Worm (Caenorhabditis elegans) whole organism, mixed stage, embryonic: Measurements from ENCODE around the gene C25E10.12.

Source experiments
- M03D4.4 ChIP-seq: sonication (generic microtip); optimal IDR thresholded peaks from 2 replicates; lab custom pipeline; 2017; ENCODE audit warnings: mild to moderate bottlenecking, missing genetic modification characterization, missing compliant biosample characterization
- bed-3 ChIP-seq: fragments of 200-800 bp; sonication (Bioruptor generic); optimal IDR thresholded peaks from 3 replicates; lab custom pipeline; 2018; ENCODE audit warnings: mild to moderate bottlenecking, missing genetic modification characterization, moderate library complexity, missing compliant biosample characterization
- blmp-1 ChIP-seq: fragments of 150-350 bp; optimal IDR thresholded peaks from 2 replicates; lab custom pipeline; 2014; ENCODE audit warnings: missing biosample characterization, missing genetic modification characterization
- ceh-39 ChIP-seq: fragments of 150-350 bp; optimal IDR thresholded peaks from 2 replicates; lab custom pipeline; 2014; ENCODE audit warnings: missing biosample characterization, missing genetic modification characterization
- ceh-43 ChIP-seq: fragments of 200-800 bp; sonication (Bioruptor generic); optimal IDR thresholded peaks from 2 replicates; lab custom pipeline; 2018; ENCODE audit warnings: mild to moderate bottlenecking, missing genetic modification characterization, moderate library complexity, missing compliant biosample characterization
- ceh-83 ChIP-seq: fragments of 200-800 bp; sonication (Bioruptor generic); optimal IDR thresholded peaks from 2 replicates; lab custom pipeline; 2018; ENCODE audit warnings: mild to moderate bottlenecking, missing genetic modification characterization, missing compliant biosample characterization
- ces-1 ChIP-seq: fragments of 150-350 bp; optimal IDR thresholded peaks from 2 replicates; lab custom pipeline; 2014; ENCODE audit warnings: missing biosample characterization, missing genetic modification reagents, missing genetic modification characterization
- cnd-1 ChIP-seq: fragments of 200-800 bp; sonication (Bioruptor generic); optimal IDR thresholded peaks from 2 replicates; lab custom pipeline; 2018; ENCODE audit warnings: mild to moderate bottlenecking, missing genetic modification characterization, missing compliant biosample characterization
- drap-1 ChIP-seq: fragments of 200-800 bp; sonication (Bioruptor generic); optimal IDR thresholded peaks from 3 replicates; lab custom pipeline; 2018; ENCODE audit warnings: mild to moderate bottlenecking, missing genetic modification characterization, missing compliant biosample characterization
- elt-3 ChIP-seq: fragments of 150-350 bp; optimal IDR thresholded peaks from 2 replicates; lab custom pipeline; 2014; ENCODE audit warnings: missing biosample characterization, missing genetic modification characterization
- flh-1 ChIP-seq: fragments of 200-800 bp; sonication (Bioruptor generic); optimal IDR thresholded peaks from 2 replicates; lab custom pipeline; 2018; ENCODE audit warnings: mild to moderate bottlenecking, missing genetic modification characterization, moderate library complexity, missing compliant biosample characterization
- ham-2 ChIP-seq: fragments of 200-800 bp; sonication (Bioruptor generic); optimal IDR thresholded peaks from 2 replicates; lab custom pipeline; 2018; ENCODE audit warnings: mild to moderate bottlenecking, missing genetic modification characterization, missing compliant biosample characterization
- hlh-1 ChIP-seq: fragments of 150-350 bp; optimal IDR thresholded peaks from 2 replicates; lab custom pipeline; 2014; ENCODE audit warnings: missing biosample characterization, missing genetic modification reagents, missing genetic modification characterization
- lin-13 ChIP-seq: fragments of 150-350 bp; optimal IDR thresholded peaks from 2 replicates; lab custom pipeline; 2014; ENCODE audit warnings: missing biosample characterization, missing genetic modification characterization
- lin-32 ChIP-seq: fragments of 200-800 bp; sonication (Bioruptor generic); optimal IDR thresholded peaks from 2 replicates; lab custom pipeline; 2018; ENCODE audit warnings: mild to moderate bottlenecking, missing genetic modification characterization, missing compliant biosample characterization
- lsy-2 ChIP-seq: fragments of 150-350 bp; optimal IDR thresholded peaks from 2 replicates; lab custom pipeline; 2014; ENCODE audit warnings: missing biosample characterization, missing genetic modification characterization
- mab-5 ChIP-seq: fragments of 150-350 bp; optimal IDR thresholded peaks from 2 replicates; lab custom pipeline; 2014; ENCODE audit warnings: missing biosample characterization, missing genetic modification characterization
- mep-1 ChIP-seq: fragments of 150-350 bp; optimal IDR thresholded peaks from 2 replicates; lab custom pipeline; 2017; ENCODE audit warnings: missing biosample characterization, missing genetic modification reagents, missing genetic modification characterization, inconsistent platforms
- mls-2 ChIP-seq: sonication (generic microtip); optimal IDR thresholded peaks from 2 replicates; lab custom pipeline; 2016; ENCODE audit warnings: mild to moderate bottlenecking, missing genetic modification characterization, moderate library complexity, missing compliant biosample characterization
- nhr-12 ChIP-seq: fragments of 150-350 bp; optimal IDR thresholded peaks from 2 replicates; lab custom pipeline; 2014; ENCODE audit warnings: missing biosample characterization, missing genetic modification characterization
- nhr-2 ChIP-seq: fragments of 150-350 bp; optimal IDR thresholded peaks from 2 replicates; lab custom pipeline; 2014; ENCODE audit warnings: missing biosample characterization, missing genetic modification characterization
- nhr-237 ChIP-seq: fragments of 150-350 bp; optimal IDR thresholded peaks from 2 replicates; lab custom pipeline; 2014; ENCODE audit warnings: missing biosample characterization, missing genetic modification characterization
- nhr-28 ChIP-seq: fragments of 150-350 bp; optimal IDR thresholded peaks from 2 replicates; lab custom pipeline; 2014; ENCODE audit warnings: missing biosample characterization, missing genetic modification characterization
- nhr-76 ChIP-seq: sonication (generic microtip); optimal IDR thresholded peaks from 2 replicates; lab custom pipeline; 2017; ENCODE audit warnings: missing biosample characterization, missing genetic modification characterization
- sem-2 ChIP-seq: fragments of 200-800 bp; sonication (Bioruptor generic); optimal IDR thresholded peaks from 2 replicates; lab custom pipeline; 2018; ENCODE audit warnings: mild to moderate bottlenecking, missing genetic modification characterization, missing compliant biosample characterization
- snpc-4 ChIP-seq: fragments of 150-350 bp; optimal IDR thresholded peaks from 2 replicates; lab custom pipeline; 2014; ENCODE audit warnings: missing biosample characterization, missing genetic modification characterization
- sptf-1 ChIP-seq: sonication (generic microtip); optimal IDR thresholded peaks from 2 replicates; lab custom pipeline; 2017; ENCODE audit warnings: mild to moderate bottlenecking, missing genetic modification characterization, moderate library complexity, missing compliant biosample characterization
- tbx-8 ChIP-seq: fragments of 200-800 bp; sonication (Bioruptor generic); optimal IDR thresholded peaks from 2 replicates; lab custom pipeline; 2018; ENCODE audit warnings: mild to moderate bottlenecking, missing genetic modification characterization, moderate library complexity, missing compliant biosample characterization
- unc-120 ChIP-seq: sonication (generic microtip); optimal IDR thresholded peaks from 2 replicates; lab custom pipeline; 2017; ENCODE audit warnings: missing genetic modification characterization, missing compliant biosample characterization; ENCODE audit not compliant: poor library complexity, severe bottlenecking
- unc-39 ChIP-seq: fragments of 150-350 bp; optimal IDR thresholded peaks from 2 replicates; lab custom pipeline; 2014; ENCODE audit warnings: missing biosample characterization, missing genetic modification characterization
- unc-62 ChIP-seq: fragments of 150-350 bp; optimal IDR thresholded peaks from 2 replicates; lab custom pipeline; 2014; ENCODE audit warnings: missing biosample characterization, missing genetic modification reagents, missing genetic modification characterization
- zip-8 ChIP-seq: fragments of 150-350 bp; optimal IDR thresholded peaks from 2 replicates; lab custom pipeline; 2014; ENCODE audit warnings: missing biosample characterization, missing genetic modification characterization
- ztf-11 ChIP-seq: fragments of 150-350 bp; optimal IDR thresholded peaks from 2 replicates; lab custom pipeline; 2014; ENCODE audit warnings: missing biosample characterization, missing genetic modification characterization

The C25E10.12 gene

DNA sequence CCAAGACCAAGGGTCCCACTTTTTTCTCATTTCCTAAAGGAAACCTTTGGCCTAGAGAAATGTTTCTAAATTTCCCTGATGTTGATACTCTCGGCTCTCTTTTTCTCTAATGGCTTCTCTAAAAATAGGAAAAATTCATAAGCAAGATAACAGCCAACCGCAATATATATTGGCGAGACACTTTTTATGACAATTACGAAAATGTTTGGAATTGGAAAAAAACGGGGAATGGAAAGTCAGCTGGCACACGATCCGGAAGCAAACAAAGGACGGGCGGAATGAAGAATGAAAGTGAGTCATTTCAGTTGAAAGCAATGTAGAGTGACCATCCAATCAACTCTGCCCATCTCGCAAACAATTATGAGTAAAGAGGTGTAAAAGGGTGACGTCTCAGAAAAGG is 19.2 kb upstream of the C25E10.12 start:
- TF ChIP-seq snpc-4 (no peak), mls-2 (tag; lab: Kevin White, UChicago) (no peak), sem-2 (GFP tag; lab: Kevin White, UChicago) (no peak), hlh-1 (tag; lab: Kevin White, UChicago) (no peak), nhr-28 (tag; lab: Kevin White, UChicago) (no peak), unc-39 (tag; lab: Kevin White, UChicago) (no peak), drap-1 (no peak), flh-1 (GFP tag; lab: Kevin White, UChicago) (no peak), nhr-76 (tag; lab: Kevin White, UChicago) (no peak), ces-1 (GFP tag; lab: Kevin White, UChicago) (no peak), ztf-11 (tag; lab: Kevin White, UChicago) (no peak), blmp-1 (tag; lab: Kevin White, UChicago) (no peak), ceh-39 (tag; lab: Kevin White, UChicago) (no peak), lin-13 (tag; lab: Kevin White, UChicago) (no peak), zip-8 (tag; lab: Kevin White, UChicago) (no peak), tbx-8 (GFP tag; lab: Kevin White, UChicago) (no peak), mep-1 (tag; lab: Kevin White, UChicago) (no peak), unc-120 (tag; lab: Kevin White, UChicago) (no peak)

DNA sequence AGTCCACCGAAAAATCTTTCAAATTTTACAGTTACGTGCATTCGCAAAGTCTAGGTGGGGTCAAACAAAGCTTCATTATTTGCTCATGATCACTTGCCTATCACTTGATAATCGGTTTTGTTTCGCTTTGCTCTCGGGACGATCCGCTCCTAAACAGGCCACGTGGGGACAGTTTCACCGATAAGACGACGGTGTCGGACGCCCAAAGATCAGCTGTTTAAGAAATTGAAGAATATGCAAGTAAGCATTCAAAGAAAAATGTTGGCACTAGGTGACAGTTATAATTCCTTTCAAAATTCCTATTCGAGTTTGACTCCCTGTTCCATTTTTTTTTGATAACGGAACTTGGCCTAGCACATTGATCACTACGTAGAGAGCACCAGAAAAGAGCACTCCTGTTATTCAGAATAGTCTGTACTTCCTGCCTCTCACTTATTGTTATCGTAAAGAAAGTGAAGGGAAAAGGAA is 17.8 kb upstream of the C25E10.12 start:
- TF ChIP-seq ham-2 (GFP tag; lab: Kevin White, UChicago) (no peak), lin-13 (tag; lab: Kevin White, UChicago) (no peak), unc-62 (GFP tag; lab: Kevin White, UChicago) (no peak), tbx-8 (GFP tag; lab: Kevin White, UChicago) (no peak), ceh-43 (GFP tag; lab: Kevin White, UChicago) (no peak), nhr-12 (tag; lab: Kevin White, UChicago) (no peak), nhr-237 (no peak), zip-8 (tag; lab: Kevin White, UChicago) (no peak), nhr-76 (tag; lab: Kevin White, UChicago) (no peak), M03D4.4 (tag; lab: Kevin White, UChicago) (no peak), blmp-1 (tag; lab: Kevin White, UChicago) (no peak), lsy-2 (tag; lab: Kevin White, UChicago) (no peak), unc-120 (tag; lab: Kevin White, UChicago) (no peak)

ce11 chrV:9078815-9079525 is 16.7 kb upstream of the C25E10.12 start:
- TF ChIP-seq sem-2 (GFP tag; lab: Kevin White, UChicago) (no peak), ceh-39 (tag; lab: Kevin White, UChicago) (no peak), flh-1 (GFP tag; lab: Kevin White, UChicago) (no peak), elt-3 (tag; lab: Kevin White, UChicago) (no peak), drap-1 (no peak), ham-2 (GFP tag; lab: Kevin White, UChicago) (no peak), sptf-1 (no peak), nhr-237 (no peak), lin-13 (tag; lab: Kevin White, UChicago) (no peak), lsy-2 (tag; lab: Kevin White, UChicago) (no peak), hlh-1 (tag; lab: Kevin White, UChicago) (no peak)

- TF ChIP-seq lsy-2 (tag; lab: Kevin White, UChicago) (no peak), sem-2 (GFP tag; lab: Kevin White, UChicago) (no peak), mab-5 (tag; lab: Kevin White, UChicago) (no peak), bed-3 (GFP tag; lab: Kevin White, UChicago) (no peak), nhr-2 (tag; lab: Kevin White, UChicago) (no peak), lin-32 (GFP tag; lab: Kevin White, UChicago) (no peak), mep-1 (tag; lab: Kevin White, UChicago) (no peak), nhr-237 (no peak), cnd-1 (tag; lab: Kevin White, UChicago) (no peak), drap-1 (no peak), ceh-83 (GFP tag; lab: Kevin White, UChicago) (no peak), ceh-39 (tag; lab: Kevin White, UChicago) (no peak), snpc-4 (no peak)
Observed at ce11 chrV:9078067-9078581, 15.9 kb upstream of the C25E10.12 start.
